Fruit fly (Drosophila melanogaster) whole organism, adult: ENCODE measurements around the gene nmo.

ENCODE experiments used
- CG11617 ChIP-seq: fragments of 200-800 bp; sonication (Bioruptor generic); optimal IDR thresholded peaks from 2 replicates; lab custom pipeline; 2017; ENCODE audit warnings: mild to moderate bottlenecking, missing biosample characterization, missing genetic modification reagents, missing genetic modification characterization
- CG33017 ChIP-seq: fragments of 200-800 bp; sonication (Bioruptor generic); optimal IDR thresholded peaks from 2 replicates; lab custom pipeline; 2018; ENCODE audit warnings: missing biosample characterization, mild to moderate bottlenecking, missing genetic modification characterization, moderate library complexity
- cic ChIP-seq: fragments of 200-800 bp; sonication (Bioruptor generic); optimal IDR thresholded peaks from 2 replicates; lab custom pipeline; 2017; ENCODE audit warnings: missing biosample characterization, mild to moderate bottlenecking, missing genetic modification characterization, moderate library complexity
- kay ChIP-seq: fragments of 200-800 bp; sonication (Bioruptor generic); peaks from one replicate; lab custom pipeline; 2016; ENCODE audit warnings: missing biosample characterization, missing genetic modification characterization, borderline replicate concordance
- ovo ChIP-seq: fragments of 200-800 bp; sonication (Bioruptor generic); optimal IDR thresholded peaks from 2 replicates; lab custom pipeline; 2016; ENCODE audit warnings: missing biosample characterization, missing genetic modification characterization
- pad ChIP-seq: fragments of 200-800 bp; sonication (Bioruptor generic); optimal IDR thresholded peaks from 3 replicates; lab custom pipeline; 2017; ENCODE audit warnings: missing biosample characterization, missing genetic modification characterization, mild to moderate bottlenecking, moderate library complexity, missing genetic modification reagents
- tj ChIP-seq: fragments of 200-800 bp; sonication (Bioruptor generic); optimal IDR thresholded peaks from 3 replicates; lab custom pipeline; 2017; ENCODE audit warnings: missing biosample characterization, mild to moderate bottlenecking, missing genetic modification characterization, moderate library complexity
- toe ChIP-seq: fragments of 200-800 bp; sonication (Bioruptor generic); optimal IDR thresholded peaks from 2 replicates; lab custom pipeline; 2016; ENCODE audit warnings: missing biosample characterization, missing genetic modification characterization

DNA sequence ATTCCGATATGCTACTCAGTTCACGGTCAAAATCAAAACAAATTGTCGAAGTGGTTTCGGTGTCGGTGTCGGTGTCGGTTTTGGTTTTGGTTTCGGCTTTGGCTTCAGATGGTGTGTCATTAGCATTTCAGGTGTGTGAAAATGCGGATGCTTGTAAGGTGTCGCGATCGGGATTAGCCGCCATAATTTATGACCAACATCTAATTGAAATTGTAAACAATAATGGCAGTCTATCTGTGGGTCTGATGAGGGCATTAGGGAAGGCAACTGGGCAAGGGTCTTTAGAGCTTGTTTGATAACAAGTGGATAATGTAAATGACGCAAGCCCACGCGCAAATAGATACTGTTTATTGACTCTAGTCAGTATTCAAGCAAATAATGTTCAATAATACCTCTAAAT is 96.1 kb downstream of the nmo start:
- TF ChIP-seq cic (GFP tag; lab: Kevin White, UChicago) (no peak), kay (no peak), CG11617 (GFP tag; lab: Kevin White, UChicago) (no peak), tj (GFP tag; lab: Kevin White, UChicago) (no peak), CG33017 (tag; lab: Kevin White, UChicago) (no peak), toe (GFP tag; lab: Kevin White, UChicago) (no peak), pad (GFP tag; lab: Kevin White, UChicago) (no peak), ovo (no peak)
